Fruit fly (Drosophila melanogaster) whole organism, embryonic: ENCODE results near the gene Cks85A.
A peak's percentile ranks its signal among the peaks of the same experiment; 100 is the strongest.

Experiments used
- ATbp ChIP-seq: fragments of 200-800 bp; sonication (Bioruptor generic); optimal IDR thresholded peaks from 2 replicates; lab custom pipeline; 2017; ENCODE audit warnings: missing biosample characterization, mild to moderate bottlenecking, missing genetic modification characterization, missing genetic modification reagents
- Atf6 ChIP-seq: fragments of 200-800 bp; sonication (Bioruptor generic); IDR thresholded peaks from 2 replicates; pipeline ENCODE4 v1.3.6; 2022; ENCODE audit warnings: missing biosample characterization, missing genetic modification characterization
- CG11504 ChIP-seq: fragments of 200-800 bp; sonication (Bioruptor generic); optimal IDR thresholded peaks from 3 replicates; lab custom pipeline; 2019; ENCODE audit warnings: missing biosample characterization, mild to moderate bottlenecking, missing genetic modification characterization, moderate library complexity
- CG1233 ChIP-seq: fragments of 200-800 bp; sonication (Bioruptor generic); optimal IDR thresholded peaks from 4 replicates; lab custom pipeline; 2018; ENCODE audit warnings: missing biosample characterization, mild to moderate bottlenecking, missing genetic modification characterization
- CG13624 ChIP-seq: fragments of 200-800 bp; sonication (Bioruptor generic); optimal IDR thresholded peaks from 2 replicates; lab custom pipeline; 2016; ENCODE audit warnings: missing biosample characterization, missing genetic modification characterization
- CG1529 ChIP-seq: fragments of 200-800 bp; sonication (Bioruptor generic); optimal IDR thresholded peaks from 3 replicates; lab custom pipeline; 2018; ENCODE audit warnings: missing biosample characterization, missing genetic modification characterization
- CG16813 ChIP-seq: fragments of 200-800 bp; sonication (Bioruptor generic); IDR thresholded peaks from 3 replicates; pipeline ENCODE4 v1.3.6; 2022; ENCODE audit warnings: missing biosample characterization, missing genetic modification characterization; ENCODE audit not compliant: partially characterized antibody
- CG18764 ChIP-seq: fragments of 200-800 bp; sonication (Bioruptor generic); optimal IDR thresholded peaks from 3 replicates; lab custom pipeline; 2016; ENCODE audit warnings: missing biosample characterization, missing genetic modification characterization
- CG2202 ChIP-seq: fragments of 200-800 bp; sonication (Bioruptor generic); optimal IDR thresholded peaks from 2 replicates; lab custom pipeline; 2018; ENCODE audit warnings: missing biosample characterization, mild to moderate bottlenecking, missing genetic modification characterization
- CG2875 ChIP-seq: fragments of 200-800 bp; sonication (Bioruptor generic); optimal IDR thresholded peaks from 2 replicates; lab custom pipeline; 2017; ENCODE audit warnings: missing biosample characterization, mild to moderate bottlenecking, missing genetic modification characterization, missing genetic modification reagents
- CG30403 ChIP-seq: fragments of 200-800 bp; sonication (Bioruptor generic); optimal IDR thresholded peaks from 3 replicates; lab custom pipeline; 2016; ENCODE audit warnings: missing biosample characterization, missing genetic modification characterization
- CG32532 ChIP-seq: fragments of 200-800 bp; sonication (Bioruptor generic); IDR thresholded peaks from 2 replicates; pipeline ENCODE4 v1.3.6; 2022; ENCODE audit warnings: missing biosample characterization, missing genetic modification characterization
- CG3281 ChIP-seq: fragments of 200-800 bp; sonication (Bioruptor generic); optimal IDR thresholded peaks from 3 replicates; lab custom pipeline; 2017; ENCODE audit warnings: missing biosample characterization, mild to moderate bottlenecking, missing genetic modification characterization
- CG33557 ChIP-seq: fragments of 200-800 bp; sonication (Bioruptor generic); optimal IDR thresholded peaks from 2 replicates; lab custom pipeline; 2019; ENCODE audit warnings: missing biosample characterization, mild to moderate bottlenecking, missing genetic modification characterization, moderate library complexity
- CG34422 ChIP-seq: fragments of 200-800 bp; sonication (Bioruptor generic); IDR thresholded peaks from 3 replicates; pipeline ENCODE4 v1.3.6; 2022; ENCODE audit warnings: missing biosample characterization, missing genetic modification characterization
- CG3847 ChIP-seq: fragments of 200-800 bp; sonication (Bioruptor generic); IDR thresholded peaks from 2 replicates; pipeline ENCODE4 v1.3.6; 2022; ENCODE audit warnings: missing biosample characterization, missing genetic modification characterization
- CG6791 ChIP-seq: fragments of 200-800 bp; sonication (Bioruptor generic); IDR thresholded peaks from 3 replicates; pipeline ENCODE4 v1.3.6; 2022; ENCODE audit warnings: missing biosample characterization, missing genetic modification characterization; ENCODE audit not compliant: partially characterized antibody
- CG8388 ChIP-seq: fragments of 200-800 bp; sonication (Bioruptor generic); optimal IDR thresholded peaks from 2 replicates; lab custom pipeline; 2019; ENCODE audit warnings: missing biosample characterization, mild to moderate bottlenecking, missing genetic modification characterization, moderate library complexity
- CoRest ChIP-seq: fragments of 200-800 bp; sonication (Bioruptor generic); optimal IDR thresholded peaks from 3 replicates; lab custom pipeline; 2018; ENCODE audit warnings: missing biosample characterization, mild to moderate bottlenecking, missing genetic modification characterization, moderate library complexity
- D19A ChIP-seq: fragments of 200-800 bp; optimal IDR thresholded peaks from 3 replicates; lab custom pipeline; 2019; ENCODE audit warnings: missing biosample characterization, mild to moderate bottlenecking, missing genetic modification characterization, moderate library complexity
- Dad ChIP-seq: fragments of 200-800 bp; sonication (Bioruptor generic); optimal IDR thresholded peaks from 3 replicates; lab custom pipeline; 2016; ENCODE audit warnings: missing biosample characterization, missing genetic modification characterization
- Dek ChIP-seq: fragments of 200-800 bp; sonication (Bioruptor generic); optimal IDR thresholded peaks from 3 replicates; lab custom pipeline; 2019; ENCODE audit warnings: missing biosample characterization, mild to moderate bottlenecking, missing genetic modification characterization, moderate library complexity
- Dref ChIP-seq: fragments of 200-800 bp; sonication (Bioruptor generic); IDR thresholded peaks from 2 replicates; pipeline ENCODE4 v1.3.6; 2022; ENCODE audit warnings: missing biosample characterization, missing genetic modification characterization
- Gug ChIP-seq: fragments of 200-800 bp; sonication (Bioruptor generic); IDR thresholded peaks from 4 replicates; pipeline ENCODE4 v1.3.6; 2022; ENCODE audit warnings: missing biosample characterization, missing genetic modification characterization
- HLH3B ChIP-seq: fragments of 200-800 bp; sonication (Bioruptor generic); IDR thresholded peaks from 2 replicates; pipeline ENCODE4 v1.3.6; 2022; ENCODE audit warnings: missing biosample characterization, missing genetic modification characterization
- Hmr ChIP-seq: fragments of 200-800 bp; sonication (Bioruptor generic); optimal IDR thresholded peaks from 3 replicates; lab custom pipeline; 2017; ENCODE audit warnings: mild to moderate bottlenecking, missing biosample characterization, missing genetic modification reagents, missing genetic modification characterization
- Jarid2 ChIP-seq: fragments of 200-800 bp; sonication (Bioruptor generic); optimal IDR thresholded peaks from 3 replicates; lab custom pipeline; 2017; ENCODE audit warnings: mild to moderate bottlenecking, missing biosample characterization, missing genetic modification reagents, missing genetic modification characterization
- Mad ChIP-seq: fragments of 200-800 bp; sonication (Bioruptor generic); optimal IDR thresholded peaks from 2 replicates; lab custom pipeline; 2016; ENCODE audit warnings: missing biosample characterization, missing genetic modification characterization
- Sry-β ChIP-seq: fragments of 200-800 bp; sonication (Bioruptor generic); optimal IDR thresholded peaks from 2 replicates; lab custom pipeline; 2018; ENCODE audit warnings: missing biosample characterization, mild to moderate bottlenecking, missing genetic modification characterization, moderate library complexity
- Sry-δ ChIP-seq: fragments of 200-800 bp; sonication (Bioruptor generic); optimal IDR thresholded peaks from 2 replicates; lab custom pipeline; 2016; ENCODE audit warnings: missing biosample characterization, missing genetic modification characterization
- bowl ChIP-seq: fragments of 200-800 bp; sonication (Bioruptor generic); IDR thresholded peaks from 2 replicates; pipeline ENCODE4 v1.3.6; 2022; ENCODE audit warnings: missing biosample characterization, missing genetic modification characterization
- btn ChIP-seq: fragments of 200-800 bp; sonication (Bioruptor generic); optimal IDR thresholded peaks from 2 replicates; lab custom pipeline; 2016; ENCODE audit warnings: missing biosample characterization, missing genetic modification characterization
- cad ChIP-seq: fragments of >200 bp; optimal IDR thresholded peaks from 2 replicates; lab custom pipeline; 2017; ENCODE audit warnings: missing biosample characterization, missing genetic modification characterization
- cato ChIP-seq: fragments of 200-800 bp; sonication (Bioruptor generic); optimal IDR thresholded peaks from 2 replicates; lab custom pipeline; 2016; ENCODE audit warnings: missing biosample characterization, missing genetic modification characterization, borderline replicate concordance
- chm ChIP-seq: fragments of 200-800 bp; sonication (Bioruptor generic); IDR thresholded peaks from 2 replicates; pipeline ENCODE4 v1.3.6; 2022; ENCODE audit warnings: missing biosample characterization, missing genetic modification characterization
- esg ChIP-seq: fragments of 200-800 bp; sonication (Bioruptor generic); conservative IDR thresholded peaks from 2 replicates; pipeline ENCODE4 v1.3.6; 2022; ENCODE audit warnings: missing biosample characterization, missing genetic modification characterization
- gce ChIP-seq: fragments of 200-800 bp; sonication (Bioruptor generic); IDR thresholded peaks from 3 replicates; pipeline ENCODE4 v1.3.6; 2022; ENCODE audit warnings: missing biosample characterization, missing genetic modification characterization
- grau ChIP-seq: fragments of 200-800 bp; optimal IDR thresholded peaks from 3 replicates; lab custom pipeline; 2019; ENCODE audit warnings: missing biosample characterization, mild to moderate bottlenecking, missing genetic modification characterization, moderate library complexity
- gt ChIP-seq: fragments of 200-800 bp; sonication (Bioruptor generic); IDR thresholded peaks from 2 replicates; pipeline ENCODE4 v1.3.6; 2022; ENCODE audit warnings: missing biosample characterization, missing genetic modification characterization
- hb ChIP-seq: fragments of 200-800 bp; sonication (Bioruptor generic); IDR thresholded peaks from 3 replicates; pipeline ENCODE4 v1.3.6; 2022; ENCODE audit warnings: missing biosample characterization, missing genetic modification characterization; ENCODE audit not compliant: partially characterized antibody
- insv ChIP-seq, 2 experiments: fragments of 200-800 bp; sonication (Bioruptor generic); optimal IDR thresholded peaks; 3 replicates each; lab custom pipeline; 2016 to 2018; ENCODE audit warnings: missing biosample characterization in 2 of 2, missing genetic modification characterization in 2 of 2
- jumu ChIP-seq: fragments of 200-800 bp; sonication (Bioruptor generic); optimal IDR thresholded peaks from 3 replicates; lab custom pipeline; 2016; ENCODE audit warnings: missing biosample characterization, missing genetic modification characterization
- kah ChIP-seq: fragments of 200-800 bp; sonication (Bioruptor generic); optimal IDR thresholded peaks from 2 replicates; lab custom pipeline; 2018; ENCODE audit warnings: missing biosample characterization, mild to moderate bottlenecking, missing genetic modification characterization
- klu ChIP-seq: fragments of 200-800 bp; sonication (Bioruptor generic); IDR thresholded peaks from 2 replicates; pipeline ENCODE4 v1.3.6; 2022; ENCODE audit warnings: missing biosample characterization, missing genetic modification characterization
- mam ChIP-seq: fragments of 200-800 bp; sonication (Bioruptor generic); optimal IDR thresholded peaks from 3 replicates; lab custom pipeline; 2016; ENCODE audit warnings: missing biosample characterization, missing genetic modification characterization
- oc ChIP-seq: fragments of 200-800 bp; sonication (Bioruptor generic); optimal IDR thresholded peaks from 2 replicates; lab custom pipeline; 2018; ENCODE audit warnings: missing biosample characterization, mild to moderate bottlenecking, missing genetic modification characterization, moderate library complexity
- pb ChIP-seq: fragments of 200-800 bp; sonication (Bioruptor generic); optimal IDR thresholded peaks from 3 replicates; lab custom pipeline; 2016; ENCODE audit warnings: missing biosample characterization, missing genetic modification characterization
- sc ChIP-seq, 3 experiments: fragments of >200 bp in 2 of 3; fragments of 200-800 bp in 1 of 3; sonication (Bioruptor generic) in 1 of 3; optimal IDR thresholded peaks; 2 replicates in 2 of 3; 3 replicates in 1 of 3; lab custom pipeline; 2017; ENCODE audit warnings: mild to moderate bottlenecking in 1 of 3, missing biosample characterization in 1 of 3, missing genetic modification characterization in 1 of 3, missing genetic modification reagents in 1 of 3
- sug ChIP-seq: fragments of 200-800 bp; optimal IDR thresholded peaks from 2 replicates; lab custom pipeline; 2019; ENCODE audit warnings: missing biosample characterization, mild to moderate bottlenecking, missing genetic modification characterization, moderate library complexity
- ttk ChIP-seq: fragments of 200-800 bp; sonication (Bioruptor generic); IDR thresholded peaks from 2 replicates; pipeline ENCODE4 v2.1.2; 2022; ENCODE audit warnings: missing biosample characterization, missing genetic modification characterization
- vfl ChIP-seq: fragments of 200-800 bp; sonication (Bioruptor generic); optimal IDR thresholded peaks from 2 replicates; lab custom pipeline; 2016; ENCODE audit warnings: missing biosample characterization, missing genetic modification characterization

Cks85A gene

DNA sequence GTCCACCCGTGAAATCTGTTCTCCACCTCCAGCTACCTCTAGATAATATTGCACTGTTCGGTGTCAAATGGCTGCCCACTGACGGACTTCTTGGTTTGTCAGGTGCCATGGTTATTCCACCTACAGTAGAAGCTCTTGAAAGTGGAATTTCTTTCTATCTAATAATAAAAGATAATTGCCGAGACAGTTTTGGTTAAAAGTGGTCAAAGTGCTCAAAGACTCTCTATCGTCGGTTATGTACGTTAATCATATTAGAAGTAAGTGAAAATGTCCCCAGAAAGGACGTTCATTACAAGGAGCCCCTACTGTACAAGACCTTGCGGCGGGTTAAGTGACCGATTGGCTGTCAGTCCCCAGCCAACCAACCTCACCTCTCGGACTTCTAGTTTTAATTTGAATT, 25.9 kb upstream of the Cks85A start (continued):
- no peak for TF ChIP-seq hb (GFP tag; lab: Robert Waterston, UW)
- TF ChIP-seq CG18764 (GFP tag; lab: Kevin White, UChicago): peak; percentile 7
- no peak for TF ChIP-seq CG6791 (GFP tag; lab: Robert Waterston, UW)
- TF ChIP-seq CoRest: peak; percentile 52
- TF ChIP-seq klu: no peak
- TF ChIP-seq Dek (tag; lab: Kevin White, UChicago): no peak
- TF ChIP-seq jumu: peak; percentile 53
- TF ChIP-seq grau: peak; percentile 91
- TF ChIP-seq Dad (GFP tag; lab: Kevin White, UChicago): no peak
- peak; percentile 11 for TF ChIP-seq CG3281 (GFP tag; lab: Kevin White, UChicago)
- no peak for TF ChIP-seq CG33557 (GFP tag; lab: Kevin White, UChicago)
- no peak for TF ChIP-seq gt
- no peak for TF ChIP-seq CG2202 (tag; lab: Kevin White, UChicago)
- TF ChIP-seq CG3847: peak; percentile 52
- no peak for TF ChIP-seq cad (GFP tag; lab: Kevin White, UChicago)
- TF ChIP-seq kah (GFP tag; lab: Kevin White, UChicago): no peak
- TF ChIP-seq CG11504: no peak
- peak; percentile 54; the same call in 1 of the 2 replicates for TF ChIP-seq chm (GFP tag; lab: Robert Waterston, UW)
- no peak for TF ChIP-seq bowl (GFP tag; lab: Robert Waterston, UW)
- TF ChIP-seq CG34422 (GFP tag; lab: Robert Waterston, UW): no peak
- peak; percentile 34; the same call in 1 of the 2 replicates for TF ChIP-seq Atf6 (GFP tag; lab: Robert Waterston, UW)
- TF ChIP-seq Sry-δ (GFP tag; lab: Kevin White, UChicago): no peak
- peak; percentile 35 for TF ChIP-seq Mad (GFP tag; lab: Kevin White, UChicago)
- TF ChIP-seq CG1529 (GFP tag; lab: Kevin White, UChicago): no peak
- TF ChIP-seq HLH3B (GFP tag; lab: Robert Waterston, UW): peak; percentile 57; the same call in 1 of the 2 replicates
- TF ChIP-seq btn: no peak
- TF ChIP-seq CG1233 (GFP tag; lab: Kevin White, UChicago): no peak
- no peak for TF ChIP-seq CG2875
- TF ChIP-seq CG32532 (GFP tag; lab: Robert Waterston, UW): peak; percentile 62; the same call in 1 of the 2 replicates
- TF ChIP-seq sc (optimal IDR thresholded peaks at IDR 0.05; lab: Kevin White, UChicago): no peak
- no peak for TF ChIP-seq sc (GFP tag; optimal IDR thresholded peaks at IDR 0.05; lab: Kevin White, UChicago)
- TF ChIP-seq CG16813 (GFP tag; lab: Robert Waterston, UW): no peak
- no peak for TF ChIP-seq D19A (tag; lab: Kevin White, UChicago)
- no peak for TF ChIP-seq Dref
- TF ChIP-seq cato (GFP tag; lab: Kevin White, UChicago): no peak
- peak; percentile 8; the same call in 1 of the 2 replicates for TF ChIP-seq ttk (GFP tag; lab: Robert Waterston, UW)
- no peak for TF ChIP-seq Jarid2
- TF ChIP-seq Sry-β (GFP tag; lab: Kevin White, UChicago): no peak
- peak; percentile 67 for TF ChIP-seq Hmr (GFP tag; lab: Kevin White, UChicago)
- TF ChIP-seq gce: 0 out of 3 replicates have a peak, but pooled peaks have one; percentile 14
- peak; percentile 8 for TF ChIP-seq vfl
- TF ChIP-seq Gug (GFP tag; lab: Robert Waterston, UW): peak; percentile 28; the same call in 1 of the 4 replicates
- TF ChIP-seq CG30403 (GFP tag; lab: Kevin White, UChicago): peak; percentile 44
- no peak for TF ChIP-seq oc
- TF ChIP-seq insv (GFP tag; optimal IDR thresholded peaks at IDR 0.05; lab: Kevin White, UChicago): no peak
- peak; percentile 50 for TF ChIP-seq sug (tag; lab: Kevin White, UChicago)
- TF ChIP-seq mam (GFP tag; lab: Kevin White, UChicago): peak; percentile 2
- no peak for TF ChIP-seq CG13624
- TF ChIP-seq CG8388 (GFP tag; lab: Kevin White, UChicago): peak; percentile 20
- no peak for TF ChIP-seq pb (GFP tag; lab: Kevin White, UChicago)
- TF ChIP-seq esg (GFP tag; lab: Robert Waterston, UW): peak; percentile 66
- TF ChIP-seq ATbp (GFP tag; lab: Kevin White, UChicago): peak; percentile 61
